ENCODE assay signal across 8 worm cellular contexts in the genomic region with DNA sequence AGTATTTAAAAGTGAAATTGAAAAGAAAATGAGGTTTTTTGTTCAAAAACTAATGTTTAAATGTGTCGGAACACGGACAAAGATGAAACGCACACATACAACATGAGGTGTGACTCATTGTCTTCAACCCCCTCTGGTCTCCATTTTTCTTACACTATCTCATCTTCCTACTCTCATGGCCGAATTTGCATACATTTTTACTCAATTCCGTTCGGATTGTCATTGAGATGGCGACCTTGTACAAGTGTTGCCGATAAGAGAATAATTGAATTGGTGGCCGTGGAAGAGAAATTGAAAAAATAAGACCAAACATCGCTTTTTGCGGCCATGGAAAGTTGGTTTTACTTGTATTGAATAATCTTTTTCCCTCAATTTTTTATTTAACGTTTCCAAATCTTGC.
A peak's percentile ranks its signal among the peaks of the same experiment; 100 is the strongest.
TF ChIP-seq lines count a peak whose summit lies in the region.

A gene (minus strand): TSS at position 285 of the 400 bp plus-strand sequence.

TF ChIP-seq in whole organism, L1 larva, 84 proteins besides CTCF, POLR2A, EP300 and RAD21 (continues in another document):
- peak; percentile 18 for TF ChIP-seq elt-2 (tag; optimal IDR thresholded peaks at IDR 0.05; lab: Kevin White, UChicago)
- TF ChIP-seq sptf-1 (tag; optimal IDR thresholded peaks at IDR 0.05; lab: Kevin White, UChicago) = no peak
- no peak for TF ChIP-seq hlh-17 (GFP tag; optimal IDR thresholded peaks at IDR 0.05; lab: Kevin White, UChicago; ENCODE audit: borderline replicate concordance)
- TF ChIP-seq C04F5.9 (tag; optimal IDR thresholded peaks at IDR 0.05; lab: Kevin White, UChicago) = no peak
- peak; percentile 21 for TF ChIP-seq rnt-1 (tag; optimal IDR thresholded peaks at IDR 0.05; lab: Kevin White, UChicago)
- no peak for TF ChIP-seq egl-13 (tag; optimal IDR thresholded peaks at IDR 0.05; lab: Kevin White, UChicago)
- peak; percentile 9 for TF ChIP-seq nhr-20 (tag; optimal IDR thresholded peaks at IDR 0.05; lab: Kevin White, UChicago)
- no peak for TF ChIP-seq tbx-2 (tag; optimal IDR thresholded peaks at IDR 0.05; lab: Kevin White, UChicago)
- no peak for TF ChIP-seq mab-9 (GFP tag; IDR thresholded peaks at IDR 0.05; lab: Robert Waterston, UW)
- peak; percentile 17 for TF ChIP-seq nhr-47 (tag; optimal IDR thresholded peaks at IDR 0.05; lab: Kevin White, UChicago)
- no peak for TF ChIP-seq nhr-77 (tag; optimal IDR thresholded peaks at IDR 0.05; lab: Kevin White, UChicago)

TF ChIP-seq in whole organism, L2 larva, 48 proteins besides CTCF, POLR2A, EP300 and RAD21 (continues in another document):
- no peak for TF ChIP-seq ama-1 (optimal IDR thresholded peaks at IDR 0.05; lab: Kevin White, UChicago)
- TF ChIP-seq elt-1 (tag; optimal IDR thresholded peaks at IDR 0.05; lab: Kevin White, UChicago) = no peak
- no peak for TF ChIP-seq ztf-1 (GFP tag; conservative IDR thresholded peaks at IDR 0.05; lab: Robert Waterston, UW)
- no peak for TF ChIP-seq nhr-10 (tag; optimal IDR thresholded peaks at IDR 0.05; lab: Kevin White, UChicago)
- TF ChIP-seq nhr-77 (tag; optimal IDR thresholded peaks at IDR 0.05; lab: Kevin White, UChicago) = no peak
- no peak for TF ChIP-seq unc-39 (tag; optimal IDR thresholded peaks at IDR 0.05; lab: Kevin White, UChicago)
- no peak for TF ChIP-seq alr-1 (tag; optimal IDR thresholded peaks at IDR 0.05; lab: Kevin White, UChicago)
- TF ChIP-seq C34F6.9 (tag; optimal IDR thresholded peaks at IDR 0.05; lab: Kevin White, UChicago) = peak; percentile 71
- peak; percentile 17 for TF ChIP-seq sem-4 (tag; optimal IDR thresholded peaks at IDR 0.05; lab: Kevin White, UChicago)
- TF ChIP-seq nhr-25 (tag; optimal IDR thresholded peaks at IDR 0.05; lab: Kevin White, UChicago) = peak; percentile 79
- TF ChIP-seq fos-1 (tag; optimal IDR thresholded peaks at IDR 0.05; lab: Kevin White, UChicago) = peak; percentile 99

TF ChIP-seq in whole organism, L3 larva, 47 proteins besides CTCF, POLR2A, EP300 and RAD21 (continues in another document):
- TF ChIP-seq fkh-2 (tag; optimal IDR thresholded peaks at IDR 0.05; lab: Kevin White, UChicago) (no peak), ceh-9 (tag; optimal IDR thresholded peaks at IDR 0.05; lab: Kevin White, UChicago) (no peak), elt-3 (tag; optimal IDR thresholded peaks at IDR 0.05; lab: Kevin White, UChicago) (no peak), ceh-82 (tag; optimal IDR thresholded peaks at IDR 0.05; lab: Kevin White, UChicago) (no peak), pqm-1 (tag; optimal IDR thresholded peaks at IDR 0.05; lab: Kevin White, UChicago) (peak; percentile 0), skn-1 (tag; optimal IDR thresholded peaks at IDR 0.05; lab: Kevin White, UChicago) (no peak), jun-1 (tag; optimal IDR thresholded peaks at IDR 0.05; lab: Kevin White, UChicago) (peak; percentile 5), nhr-43 (tag; optimal IDR thresholded peaks at IDR 0.05; lab: Kevin White, UChicago; ENCODE audit: poor library complexity, severe bottlenecking) (peak; percentile 9), nhr-12 (tag; optimal IDR thresholded peaks at IDR 0.05; lab: Kevin White, UChicago) (no peak), nhr-25 (tag; optimal IDR thresholded peaks at IDR 0.05; lab: Kevin White, UChicago) (peak; percentile 95), R02D3.7 (tag; optimal IDR thresholded peaks at IDR 0.05; lab: Kevin White, UChicago) (no peak)

TF ChIP-seq in whole organism, L4 larva, 104 proteins besides CTCF, POLR2A, EP300 and RAD21 (continues in another document):
- TF ChIP-seq nhr-28 (tag; optimal IDR thresholded peaks at IDR 0.05; lab: Kevin White, UChicago) (peak; percentile 77), lir-3 (tag; optimal IDR thresholded peaks at IDR 0.05; lab: Kevin White, UChicago) (no peak), fkh-10 (GFP tag; optimal IDR thresholded peaks at IDR 0.05; lab: Kevin White, UChicago) (peak; percentile 37), mdl-1 (tag; optimal IDR thresholded peaks at IDR 0.05; lab: Kevin White, UChicago) (peak in 1 of 2 experiments; percentile 5), daf-16 (GFP tag; optimal IDR thresholded peaks at IDR 0.05; lab: Kevin White, UChicago) (no peak), daf-16 (tag; optimal IDR thresholded peaks at IDR 0.05; lab: Kevin White, UChicago) (peak; percentile 24), rbr-2 (tag; optimal IDR thresholded peaks at IDR 0.05; lab: Kevin White, UChicago) (peak; percentile 1), nhr-77 (tag; optimal IDR thresholded peaks at IDR 0.05; lab: Kevin White, UChicago) (peak; percentile 42), mdt-29 (GFP tag; IDR thresholded peaks at IDR 0.05; lab: Robert Waterston, UW) (no peak), lin-13 (GFP tag; optimal IDR thresholded peaks at IDR 0.05; lab: Kevin White, UChicago) (no peak), mxl-3 (GFP tag; optimal IDR thresholded peaks at IDR 0.05; lab: Kevin White, UChicago) (peak; percentile 80)

TF ChIP-seq in whole organism, late embryonic, 69 proteins besides CTCF, POLR2A, EP300 and RAD21:
- 0 out of 2 replicates have a peak, but pooled peaks have one; percentile 18 for TF ChIP-seq sox-2 (GFP tag; IDR thresholded peaks at IDR 0.05; lab: Robert Waterston, UW)
- peak; percentile 85 for TF ChIP-seq unc-42 (tag; optimal IDR thresholded peaks at IDR 0.05; lab: Kevin White, UChicago)
- no peak for TF ChIP-seq hlh-8 (tag; optimal IDR thresholded peaks at IDR 0.05; lab: Kevin White, UChicago)
- TF ChIP-seq nfya-1 (tag; optimal IDR thresholded peaks at IDR 0.05; lab: Kevin White, UChicago) = peak; percentile 30
- no peak for TF ChIP-seq gmeb-2 (tag; optimal IDR thresholded peaks at IDR 0.05; lab: Kevin White, UChicago)
- peak; percentile 45 for TF ChIP-seq hlh-30 (tag; optimal IDR thresholded peaks at IDR 0.05; lab: Kevin White, UChicago; ENCODE audit: insufficient read depth)
- TF ChIP-seq elt-2 (tag; optimal IDR thresholded peaks at IDR 0.05; lab: Kevin White, UChicago) = peak; percentile 58
- peak; percentile 71 for TF ChIP-seq ets-4 (tag; optimal IDR thresholded peaks at IDR 0.05; lab: Kevin White, UChicago)
- TF ChIP-seq ceh-31 (tag; optimal IDR thresholded peaks at IDR 0.05; lab: Kevin White, UChicago) = peak; percentile 58
- TF ChIP-seq tbx-2 (tag; optimal IDR thresholded peaks at IDR 0.05; lab: Kevin White, UChicago) = no peak
- no peak for TF ChIP-seq F13H6.1 (tag; optimal IDR thresholded peaks at IDR 0.05; lab: Kevin White, UChicago)

TF ChIP-seq in whole organism, midembryonic, 9 proteins besides CTCF, POLR2A, EP300 and RAD21:
- TF ChIP-seq cog-1 (tag; optimal IDR thresholded peaks at IDR 0.05; lab: Kevin White, UChicago) (peak; percentile 21), ref-1 (GFP tag; conservative IDR thresholded peaks at IDR 0.05; lab: Robert Waterston, UW) (no peak), ztf-23 (GFP tag; IDR thresholded peaks at IDR 0.05; lab: Robert Waterston, UW) (peak; percentile 71), flt-1 (GFP tag; IDR thresholded peaks at IDR 0.05; lab: Robert Waterston, UW) (no peak), tab-1 (GFP tag; IDR thresholded peaks at IDR 0.05; lab: Robert Waterston, UW) (no peak)

TF ChIP-seq in whole organism, mixed stage, embryonic, 35 proteins besides CTCF, POLR2A, EP300 and RAD21:
- TF ChIP-seq snpc-4 (tag; optimal IDR thresholded peaks at IDR 0.05; lab: Kevin White, UChicago) (no peak), ceh-43 (GFP tag; optimal IDR thresholded peaks at IDR 0.05; lab: Kevin White, UChicago) (no peak), mep-1 (tag; optimal IDR thresholded peaks at IDR 0.05; lab: Kevin White, UChicago) (peak; percentile 63), ces-1 (GFP tag; optimal IDR thresholded peaks at IDR 0.05; lab: Kevin White, UChicago) (peak; percentile 91)

TF ChIP-seq in whole organism, young adult, 124 proteins besides CTCF, POLR2A, EP300 and RAD21:
- peak; percentile 90 for TF ChIP-seq nhr-80 (tag; optimal IDR thresholded peaks at IDR 0.05; lab: Kevin White, UChicago)
- TF ChIP-seq fkh-3 (tag; optimal IDR thresholded peaks at IDR 0.05; lab: Kevin White, UChicago) = no peak
- TF ChIP-seq snpc-4 (GFP tag; optimal IDR thresholded peaks at IDR 0.05; lab: Kevin White, UChicago) = no peak
- peak in 1 of 4 experiments; percentile 49 for TF ChIP-seq snpc-4 (tag; optimal IDR thresholded peaks at IDR 0.05; lab: Kevin White, UChicago)
- TF ChIP-seq hmg-1.2 (GFP tag; IDR thresholded peaks at IDR 0.05; lab: Robert Waterston, UW) = peak; percentile 20; the same call in 1 of the 2 replicates
- TF ChIP-seq sea-2 (GFP tag; IDR thresholded peaks at IDR 0.05; lab: Robert Waterston, UW) = no peak
- peak; percentile 36 for TF ChIP-seq ets-4 (GFP tag; optimal IDR thresholded peaks at IDR 0.05; lab: Kevin White, UChicago)
